Worm (Caenorhabditis elegans): Measurements from ENCODE around the gene Y42G9A.2.

The Y42G9A.2 gene

ce11 chrIII:6176761-6177160 is 28.8 kb downstream of the Y42G9A.2 start, which contains the start of gene F42A10.6:
F42A10.6 (minus strand) TSS chrIII:6176861.
- no peak for TF ChIP-seq ceh-91 (GFP tag; IDR thresholded peaks at IDR 0.05)
- peak; percentile 59 for TF ChIP-seq nhr-80 (tag; optimal IDR thresholded peaks at IDR 0.05)

ce11 chrIII:6177631-6178030 is 29.6 kb downstream of the Y42G9A.2 start:
- TF ChIP-seq madf-8 (GFP tag; conservative IDR thresholded peaks at IDR 0.05): no peak
- TF ChIP-seq nhr-80 (tag; optimal IDR thresholded peaks at IDR 0.05): peak; percentile 13

ce11 chrIII:6178586-6178985 is 30.6 kb downstream of the Y42G9A.2 start, which contains the start of gene F42A10.7:
F42A10.7 (minus strand) TSS chrIII:6178686.
- TF ChIP-seq tbx-9 (tag; optimal IDR thresholded peaks at IDR 0.05; ENCODE audit: borderline replicate concordance) (no peak), ztf-28 (GFP tag; IDR thresholded peaks at IDR 0.05) (no peak), ztf-3 (GFP tag; optimal IDR thresholded peaks at IDR 0.05) (no peak), sdz-38 (tag; optimal IDR thresholded peaks at IDR 0.05) (no peak), hlh-12 (tag; optimal IDR thresholded peaks at IDR 0.05) (no peak)

- TF ChIP-seq Y56A3A.18 (GFP tag; IDR thresholded peaks at IDR 0.05): no peak
- no peak for TF ChIP-seq akir-1 (GFP tag; optimal IDR thresholded peaks at IDR 0.05)
- TF ChIP-seq T07F8.4 (tag; optimal IDR thresholded peaks at IDR 0.05): no peak
- 0 out of 2 replicates have a peak, but pooled peaks have one; percentile 5 for TF ChIP-seq hmg-1.2 (GFP tag; IDR thresholded peaks at IDR 0.05)
- TF ChIP-seq athp-1 (tag; optimal IDR thresholded peaks at IDR 0.05): no peak
- TF ChIP-seq lin-35 (GFP tag; optimal IDR thresholded peaks at IDR 0.05): no peak
- TF ChIP-seq efl-1 (GFP tag; optimal IDR thresholded peaks at IDR 0.05): no peak
- no peak for TF ChIP-seq T26A5.8 (tag; optimal IDR thresholded peaks at IDR 0.05)
- TF ChIP-seq B0336.3 (GFP tag; IDR thresholded peaks at IDR 0.05): no peak
- TF ChIP-seq zfh-2 (GFP tag; conservative IDR thresholded peaks at IDR 0.05): no peak
- TF ChIP-seq rcor-1 (GFP tag; IDR thresholded peaks at IDR 0.05): no peak
- TF ChIP-seq Y53F4B.3 (GFP tag; IDR thresholded peaks at IDR 0.05): no peak
- no peak for TF ChIP-seq ztf-18 (tag; optimal IDR thresholded peaks at IDR 0.05)
- TF ChIP-seq F22D6.2 (tag; optimal IDR thresholded peaks at IDR 0.05): no peak
- no peak for TF ChIP-seq F10E7.11 (tag; optimal IDR thresholded peaks at IDR 0.05)
- TF ChIP-seq let-607 (tag; optimal IDR thresholded peaks at IDR 0.05): peak in 1 of 2 experiments; percentile 53
- 0 out of 2 replicates have a peak, but pooled peaks have one; percentile 40 for TF ChIP-seq egl-44 (GFP tag; IDR thresholded peaks at IDR 0.05)
- TF ChIP-seq Y67H2A.10 (GFP tag; conservative IDR thresholded peaks at IDR 0.05): no peak
- TF ChIP-seq attf-3 (GFP tag; conservative IDR thresholded peaks at IDR 0.05): no peak
- no peak for TF ChIP-seq Y53G8AR.9 (GFP tag; conservative IDR thresholded peaks at IDR 0.05)
- TF ChIP-seq xnd-1 (tag; optimal IDR thresholded peaks at IDR 0.05): no peak
- no peak for TF ChIP-seq cebp-1 (GFP tag; IDR thresholded peaks at IDR 0.05)
- no peak for TF ChIP-seq cebp-1 (tag; optimal IDR thresholded peaks at IDR 0.05)
- no peak for TF ChIP-seq dox-1 (GFP tag; IDR thresholded peaks at IDR 0.05)
- TF ChIP-seq Y79H2A.3 (GFP tag; conservative IDR thresholded peaks at IDR 0.05): no peak
- TF ChIP-seq ceh-79 (tag; optimal IDR thresholded peaks at IDR 0.05): no peak
- no peak for TF ChIP-seq rpc-1 (optimal IDR thresholded peaks at IDR 0.05)
- no peak for TF ChIP-seq rpc-1 (tag; optimal IDR thresholded peaks at IDR 0.05)
- TF ChIP-seq ekl-4 (GFP tag; IDR thresholded peaks at IDR 0.05): no peak
- TF ChIP-seq ceh-58 (GFP tag; IDR thresholded peaks at IDR 0.05): no peak
- peak; percentile 14 for TF ChIP-seq tbp1 (GFP tag; optimal IDR thresholded peaks at IDR 0.05)
- no peak for TF ChIP-seq lir-1 (GFP tag; conservative IDR thresholded peaks at IDR 0.05)
- no peak for TF ChIP-seq hmg-20 (GFP tag; IDR thresholded peaks at IDR 0.05)
- no peak for TF ChIP-seq zim-3 (tag; optimal IDR thresholded peaks at IDR 0.05)
- TF ChIP-seq snpc-1.1 (tag; optimal IDR thresholded peaks at IDR 0.05; ENCODE audit: insufficient read depth): no peak
- no peak for TF ChIP-seq F52B5.7 (tag; optimal IDR thresholded peaks at IDR 0.05)
- no peak for TF ChIP-seq somi-1 (GFP tag; optimal IDR thresholded peaks at IDR 0.05)
Measured at ce11 chrIII:6179062-6179461, 31.1 kb downstream of the Y42G9A.2 start.

Data from whole organism, young adult.